Worm (Caenorhabditis elegans): ENCODE data around the gene srbc-3.

- TF ChIP-seq ces-1 (GFP tag; optimal IDR thresholded peaks at IDR 0.05) (no peak), nhr-76 (tag; optimal IDR thresholded peaks at IDR 0.05) (no peak), mab-5 (tag; optimal IDR thresholded peaks at IDR 0.05) (no peak), snpc-4 (tag; optimal IDR thresholded peaks at IDR 0.05) (no peak), bed-3 (GFP tag; optimal IDR thresholded peaks at IDR 0.05) (no peak), cnd-1 (tag; optimal IDR thresholded peaks at IDR 0.05) (no peak), unc-62 (GFP tag; optimal IDR thresholded peaks at IDR 0.05) (no peak), hlh-1 (tag; optimal IDR thresholded peaks at IDR 0.05) (no peak), nhr-28 (tag; optimal IDR thresholded peaks at IDR 0.05) (no peak), lin-13 (tag; optimal IDR thresholded peaks at IDR 0.05) (no peak), unc-120 (tag; optimal IDR thresholded peaks at IDR 0.05; ENCODE audit: poor library complexity, severe bottlenecking) (no peak), pha-4 (tag; optimal IDR thresholded peaks at IDR 0.05) (no peak)
Observed at ce11 chrV:3288134-3288533, 20.1 kb upstream of the srbc-3 start.
